Fruit fly (Drosophila melanogaster): ENCODE results near the gene Der-1.

Der-1 gene

DNA sequence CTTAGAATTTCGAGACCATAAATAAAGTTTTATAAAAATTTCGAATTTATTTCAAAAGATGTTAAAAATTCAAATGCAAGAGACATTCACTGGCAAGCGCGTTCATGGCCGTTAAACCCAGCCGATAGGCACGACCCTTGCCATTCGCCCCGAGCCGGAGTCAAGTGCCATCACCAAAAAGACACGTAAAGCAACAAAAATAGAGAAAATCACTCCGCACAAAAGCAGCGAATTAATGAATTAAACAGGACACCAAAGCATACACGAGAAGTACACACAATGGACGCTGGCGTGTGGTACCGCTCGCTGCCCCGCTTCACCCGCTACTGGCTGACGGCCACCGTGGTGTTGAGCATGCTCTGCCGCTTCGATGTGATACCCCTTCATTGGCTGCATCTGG lies at the start of gene Der-1:
Der-1 (plus strand) TSS at position 1 of the 400 bp plus-strand sequence.
- TF ChIP-seq Hnf4 (GFP tag; optimal IDR thresholded peaks at IDR 0.05) (no peak), Hr78 (GFP tag; optimal IDR thresholded peaks at IDR 0.05) (no peak), Rel (GFP tag; optimal IDR thresholded peaks at IDR 0.05) (no peak), Rel (tag; optimal IDR thresholded peaks at IDR 0.05) (peak; percentile 35), sage (GFP tag; optimal IDR thresholded peaks at IDR 0.05) (no peak), usp (GFP tag; optimal IDR thresholded peaks at IDR 0.05) (no peak), woc (GFP tag; optimal IDR thresholded peaks at IDR 0.05) (no peak), foxo (GFP tag; optimal IDR thresholded peaks at IDR 0.05) (no peak), HLH106 (tag; optimal IDR thresholded peaks at IDR 0.05) (no peak), sv (GFP tag; optimal IDR thresholded peaks at IDR 0.05) (no peak), brk (GFP tag; optimal IDR thresholded peaks at IDR 0.05) (no peak), CG32264 (GFP tag; optimal IDR thresholded peaks at IDR 0.05) (no peak), OdsH (GFP tag; optimal IDR thresholded peaks at IDR 0.05) (no peak), Dif (GFP tag; optimal IDR thresholded peaks at IDR 0.05; ENCODE audit: partially characterized antibody) (no peak), tai (GFP tag; optimal IDR thresholded peaks at IDR 0.05) (no peak), Vsx2 (GFP tag; optimal IDR thresholded peaks at IDR 0.05; ENCODE audit: partially characterized antibody) (no peak), psq (GFP tag; optimal IDR thresholded peaks at IDR 0.05) (no peak), Jra (GFP tag; optimal IDR thresholded peaks at IDR 0.05) (no peak), Sp1 (GFP tag; optimal IDR thresholded peaks at IDR 0.05) (no peak), Myc (optimal IDR thresholded peaks at IDR 0.05) (peak; percentile 14), Dfd (GFP tag; optimal IDR thresholded peaks at IDR 0.05) (no peak), ey (GFP tag; optimal IDR thresholded peaks at IDR 0.05) (no peak), Abd-B (GFP tag; optimal IDR thresholded peaks at IDR 0.05) (no peak), Hr83 (GFP tag; optimal IDR thresholded peaks at IDR 0.05; ENCODE audit: poor library complexity, severe bottlenecking) (peak; percentile 25), CG9705 (GFP tag; optimal IDR thresholded peaks at IDR 0.05) (no peak), jim (GFP tag; optimal IDR thresholded peaks at IDR 0.05) (no peak), dsf (GFP tag; optimal IDR thresholded peaks at IDR 0.05; ENCODE audit: borderline replicate concordance) (no peak)

DNA sequence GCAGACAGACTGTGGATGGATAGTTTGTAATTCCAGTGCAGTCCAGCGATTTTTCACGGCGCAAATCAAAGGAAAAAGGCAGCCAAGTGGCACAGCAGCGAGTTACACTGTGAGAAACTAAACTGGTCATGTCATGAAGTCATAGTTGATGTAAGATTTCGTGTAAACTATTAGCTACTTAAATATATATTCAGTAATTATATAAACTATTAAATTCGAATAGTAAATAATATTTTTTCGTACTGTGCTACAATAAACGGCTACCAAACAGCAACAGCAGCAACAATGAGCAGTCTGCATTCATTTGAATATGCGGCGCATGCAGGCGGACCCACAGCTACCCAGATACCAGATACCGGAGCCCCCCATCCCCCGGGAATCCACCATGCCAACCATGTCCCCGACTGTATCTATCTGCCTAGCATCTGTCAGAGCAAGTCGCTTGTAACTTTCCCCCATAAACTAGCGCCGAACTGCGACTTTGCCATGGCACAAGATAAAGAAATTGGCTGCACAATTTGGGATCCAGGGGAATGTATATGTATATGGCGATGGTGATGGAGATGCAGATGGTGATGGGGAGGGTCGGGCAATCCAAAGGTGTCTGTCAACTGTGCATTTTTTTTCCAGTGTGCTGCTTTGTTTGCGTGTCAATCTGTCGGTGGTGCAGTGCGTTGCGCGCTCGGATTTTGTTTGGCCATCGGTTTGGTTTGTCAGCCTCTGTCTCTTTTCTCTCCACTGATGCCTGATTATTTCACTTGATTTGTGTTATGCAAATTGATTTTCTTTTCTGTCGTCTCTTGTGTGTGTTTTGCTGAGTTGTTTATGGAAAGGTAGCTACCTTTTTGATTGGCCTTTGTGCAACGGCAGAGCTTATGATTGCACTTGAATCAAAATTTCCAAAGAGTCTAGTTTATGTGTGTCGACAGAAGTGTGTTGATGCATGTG lies 47.6 kb upstream of the Der-1 start:
- TF ChIP-seq psq (GFP tag; optimal IDR thresholded peaks at IDR 0.05) = no peak
- TF ChIP-seq Abd-B (GFP tag; optimal IDR thresholded peaks at IDR 0.05) = no peak
- TF ChIP-seq br (GFP tag; optimal IDR thresholded peaks at IDR 0.05) = no peak
- no peak for TF ChIP-seq lola (GFP tag; optimal IDR thresholded peaks at IDR 0.05)
- TF ChIP-seq usp (GFP tag; optimal IDR thresholded peaks at IDR 0.05) = no peak
- TF ChIP-seq Sp1 (GFP tag; optimal IDR thresholded peaks at IDR 0.05) = no peak
- no peak for TF ChIP-seq N (GFP tag; optimal IDR thresholded peaks at IDR 0.05)
- TF ChIP-seq GATAd (GFP tag; optimal IDR thresholded peaks at IDR 0.05) = no peak
- TF ChIP-seq sage (GFP tag; optimal IDR thresholded peaks at IDR 0.05) = no peak

DNA sequence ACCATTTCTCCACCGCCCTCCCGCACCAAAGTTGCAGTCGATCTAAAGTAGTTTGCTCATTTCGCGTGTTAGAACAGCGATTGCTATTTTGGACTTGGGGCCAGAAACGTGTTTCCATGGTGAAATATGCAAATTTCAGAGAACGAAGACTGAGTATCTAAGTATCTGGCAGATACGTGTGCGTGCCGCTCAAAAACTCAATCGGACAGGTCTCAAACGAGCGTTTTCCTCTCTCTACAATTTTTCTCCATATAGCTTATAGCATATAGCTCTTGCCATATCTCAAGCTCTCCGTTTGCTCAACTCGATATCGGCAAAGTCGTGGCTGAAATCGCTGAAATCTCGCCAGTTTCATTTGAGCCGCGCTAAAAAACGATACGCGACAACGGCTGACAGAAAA lies 46.4 kb upstream of the Der-1 start:
- TF ChIP-seq sv (GFP tag; optimal IDR thresholded peaks at IDR 0.05) (no peak), jim (GFP tag; optimal IDR thresholded peaks at IDR 0.05) (no peak), fru (GFP tag; optimal IDR thresholded peaks at IDR 0.05) (no peak), Hr83 (GFP tag; optimal IDR thresholded peaks at IDR 0.05; ENCODE audit: poor library complexity, severe bottlenecking) (no peak), ey (GFP tag; optimal IDR thresholded peaks at IDR 0.05) (no peak), br (GFP tag; optimal IDR thresholded peaks at IDR 0.05) (no peak), GATAd (GFP tag; optimal IDR thresholded peaks at IDR 0.05) (no peak), CrebA (GFP tag; optimal IDR thresholded peaks at IDR 0.05; ENCODE audit: borderline replicate concordance) (no peak), pan (optimal IDR thresholded peaks at IDR 0.05) (no peak), brk (GFP tag; optimal IDR thresholded peaks at IDR 0.05) (no peak), OdsH (GFP tag; optimal IDR thresholded peaks at IDR 0.05) (no peak), lola (GFP tag; optimal IDR thresholded peaks at IDR 0.05) (no peak), tai (GFP tag; optimal IDR thresholded peaks at IDR 0.05) (no peak), rgr (GFP tag; optimal IDR thresholded peaks at IDR 0.05) (no peak), sage (GFP tag; optimal IDR thresholded peaks at IDR 0.05) (no peak), dmrt93B (GFP tag; optimal IDR thresholded peaks at IDR 0.05) (no peak), dsf (GFP tag; optimal IDR thresholded peaks at IDR 0.05; ENCODE audit: borderline replicate concordance) (no peak), N (GFP tag; optimal IDR thresholded peaks at IDR 0.05) (no peak)

Measured in whole organism, wandering third instar larva.